Fruit fly (Drosophila melanogaster) whole organism, embryonic: Measurements from ENCODE around the gene CtsF.

Source experiments
- B-H1 ChIP-seq: fragments of 200-800 bp; sonication (Bioruptor generic); IDR thresholded peaks from 3 replicates; pipeline ENCODE4 v1.3.6; 2022; ENCODE audit warnings: missing biosample characterization, missing genetic modification characterization
- CG1024 ChIP-seq: fragments of 200-800 bp; sonication (Bioruptor generic); IDR thresholded peaks from 2 replicates; pipeline ENCODE4 v1.3.6; 2022; ENCODE audit warnings: missing biosample characterization, missing genetic modification characterization
- CG10431 ChIP-seq: fragments of 200-800 bp; sonication (Bioruptor generic); optimal IDR thresholded peaks from 3 replicates; lab custom pipeline; 2018; ENCODE audit warnings: missing biosample characterization, mild to moderate bottlenecking, missing genetic modification characterization
- CG10462 ChIP-seq: fragments of 200-800 bp; sonication (Bioruptor generic); optimal IDR thresholded peaks from 2 replicates; lab custom pipeline; 2016; ENCODE audit warnings: missing biosample characterization, missing genetic modification characterization
- CG12155 ChIP-seq: fragments of 200-800 bp; sonication (Bioruptor generic); optimal IDR thresholded peaks from 3 replicates; lab custom pipeline; 2016; ENCODE audit warnings: missing biosample characterization, missing genetic modification characterization
- CG12219 ChIP-seq: fragments of 200-800 bp; sonication (Bioruptor generic); optimal IDR thresholded peaks from 3 replicates; lab custom pipeline; 2018; ENCODE audit warnings: missing biosample characterization, mild to moderate bottlenecking, missing genetic modification characterization
- CG13123 ChIP-seq: fragments of 200-800 bp; sonication (Bioruptor generic); optimal IDR thresholded peaks from 2 replicates; lab custom pipeline; 2016; ENCODE audit warnings: missing biosample characterization, missing genetic modification characterization
- CG14965 ChIP-seq: fragments of 200-800 bp; sonication (Bioruptor generic); optimal IDR thresholded peaks from 2 replicates; lab custom pipeline; 2016; ENCODE audit warnings: missing biosample characterization, missing genetic modification characterization, borderline replicate concordance
- CG17912 ChIP-seq: fragments of 200-800 bp; sonication (Bioruptor generic); optimal IDR thresholded peaks from 2 replicates; lab custom pipeline; 2018; ENCODE audit warnings: missing biosample characterization, mild to moderate bottlenecking, missing genetic modification characterization
- CG2116 ChIP-seq: fragments of 200-800 bp; sonication (Bioruptor generic); optimal IDR thresholded peaks from 3 replicates; lab custom pipeline; 2018; ENCODE audit warnings: missing biosample characterization, mild to moderate bottlenecking, missing genetic modification characterization
- CG2875 ChIP-seq: fragments of 200-800 bp; sonication (Bioruptor generic); optimal IDR thresholded peaks from 2 replicates; lab custom pipeline; 2017; ENCODE audit warnings: missing biosample characterization, mild to moderate bottlenecking, missing genetic modification characterization, missing genetic modification reagents
- CG31365 ChIP-seq: fragments of 200-800 bp; sonication (Bioruptor generic); optimal IDR thresholded peaks from 2 replicates; lab custom pipeline; 2018; ENCODE audit warnings: missing biosample characterization, mild to moderate bottlenecking, missing genetic modification characterization
- CG32767 ChIP-seq: fragments of 200-800 bp; sonication (Bioruptor generic); IDR thresholded peaks from 2 replicates; pipeline ENCODE4 v1.3.6; 2022; ENCODE audit warnings: missing biosample characterization, missing genetic modification characterization
- CG5953 ChIP-seq: fragments of 200-800 bp; sonication (Bioruptor generic); IDR thresholded peaks from 2 replicates; pipeline ENCODE4 v1.3.6; 2022; ENCODE audit warnings: missing biosample characterization, missing genetic modification characterization
- CG7839 ChIP-seq: fragments of 200-800 bp; sonication (Bioruptor generic); optimal IDR thresholded peaks from 3 replicates; lab custom pipeline; 2018; ENCODE audit warnings: missing biosample characterization, mild to moderate bottlenecking, missing genetic modification characterization, moderate library complexity
- CG7928 ChIP-seq: fragments of 200-800 bp; sonication (Bioruptor generic); optimal IDR thresholded peaks from 2 replicates; lab custom pipeline; 2017; ENCODE audit warnings: missing biosample characterization, mild to moderate bottlenecking, missing genetic modification characterization
- CG8944 ChIP-seq: fragments of 200-800 bp; sonication (Bioruptor generic); optimal IDR thresholded peaks from 3 replicates; lab custom pipeline; 2016; ENCODE audit warnings: missing biosample characterization, missing genetic modification characterization
- CG9215 ChIP-seq: fragments of 200-800 bp; sonication (Bioruptor generic); IDR thresholded peaks from 2 replicates; pipeline ENCODE4 v1.3.6; 2022; ENCODE audit warnings: missing biosample characterization, missing genetic modification characterization
- CG9817 ChIP-seq: fragments of 200-800 bp; sonication (Bioruptor generic); optimal IDR thresholded peaks from 2 replicates; lab custom pipeline; 2018; ENCODE audit warnings: missing biosample characterization, mild to moderate bottlenecking, missing genetic modification characterization, moderate library complexity
- CG9876 ChIP-seq: fragments of 200-800 bp; sonication (Bioruptor generic); optimal IDR thresholded peaks from 2 replicates; lab custom pipeline; 2016; ENCODE audit warnings: missing biosample characterization, missing genetic modification characterization
- CrebB ChIP-seq: fragments of 200-800 bp; sonication (Bioruptor generic); optimal IDR thresholded peaks from 3 replicates; lab custom pipeline; 2018; ENCODE audit warnings: missing biosample characterization, mild to moderate bottlenecking, missing genetic modification characterization
- Dip3 ChIP-seq: fragments of 200-800 bp; sonication (Bioruptor generic); optimal IDR thresholded peaks from 3 replicates; lab custom pipeline; 2016; ENCODE audit warnings: missing biosample characterization, missing genetic modification characterization
- Fer1 ChIP-seq: fragments of 200-800 bp; sonication (Bioruptor generic); optimal IDR thresholded peaks from 2 replicates; lab custom pipeline; 2017; ENCODE audit warnings: missing biosample characterization, mild to moderate bottlenecking, missing genetic modification characterization
- Jarid2 ChIP-seq: fragments of 200-800 bp; sonication (Bioruptor generic); optimal IDR thresholded peaks from 3 replicates; lab custom pipeline; 2017; ENCODE audit warnings: mild to moderate bottlenecking, missing biosample characterization, missing genetic modification reagents, missing genetic modification characterization
- Lpt ChIP-seq: fragments of >200 bp; optimal IDR thresholded peaks from 2 replicates; lab custom pipeline; 2018; ENCODE audit warnings: missing biosample characterization, missing genetic modification characterization
- Oaz ChIP-seq: fragments of 200-800 bp; sonication (Bioruptor generic); IDR thresholded peaks from 2 replicates; pipeline ENCODE4 v1.3.6; 2022; ENCODE audit warnings: missing biosample characterization, missing genetic modification characterization
- Sin3A ChIP-seq: fragments of >200 bp; optimal IDR thresholded peaks from 2 replicates; lab custom pipeline; 2018
- Spps ChIP-seq: fragments of 200-800 bp; sonication (Bioruptor generic); optimal IDR thresholded peaks from 2 replicates; lab custom pipeline; 2018; ENCODE audit warnings: missing biosample characterization, mild to moderate bottlenecking, missing genetic modification characterization
- Ssrp ChIP-seq: fragments of 200-800 bp; sonication (Bioruptor generic); optimal IDR thresholded peaks from 2 replicates; lab custom pipeline; 2018; ENCODE audit warnings: missing biosample characterization, mild to moderate bottlenecking, missing genetic modification characterization, moderate library complexity
- Tbp ChIP-seq: fragments of >200 bp; optimal IDR thresholded peaks from 2 replicates; lab custom pipeline; 2018; ENCODE audit warnings: missing biosample characterization, missing genetic modification characterization
- ac ChIP-seq: fragments of 200-800 bp; sonication (Bioruptor generic); optimal IDR thresholded peaks from 3 replicates; lab custom pipeline; 2017; ENCODE audit warnings: missing biosample characterization, mild to moderate bottlenecking, missing genetic modification characterization
- az2 ChIP-seq: fragments of 200-800 bp; sonication (Bioruptor generic); optimal IDR thresholded peaks from 3 replicates; lab custom pipeline; 2016; ENCODE audit warnings: missing biosample characterization, missing genetic modification characterization
- bbx ChIP-seq: fragments of 200-800 bp; sonication (Bioruptor generic); IDR thresholded peaks from 2 replicates; pipeline ENCODE4 v1.3.6; 2022; ENCODE audit warnings: missing biosample characterization, missing genetic modification characterization; ENCODE audit not compliant: partially characterized antibody
- br ChIP-seq: fragments of >200 bp; optimal IDR thresholded peaks from 2 replicates; lab custom pipeline; 2017
- cad ChIP-seq: fragments of >200 bp; optimal IDR thresholded peaks from 2 replicates; lab custom pipeline; 2017; ENCODE audit warnings: missing biosample characterization, missing genetic modification characterization
- chinmo ChIP-seq: fragments of 200-800 bp; sonication (Bioruptor generic); IDR thresholded peaks from 4 replicates; pipeline ENCODE4 v1.3.6; 2022; ENCODE audit warnings: missing biosample characterization, missing genetic modification characterization; ENCODE audit not compliant: partially characterized antibody
- danr ChIP-seq: fragments of 200-800 bp; sonication (Bioruptor generic); IDR thresholded peaks from 2 replicates; pipeline ENCODE4 v1.3.6; 2022; ENCODE audit warnings: missing biosample characterization, missing genetic modification characterization
- disco-r ChIP-seq: fragments of 200-800 bp; sonication (Bioruptor generic); optimal IDR thresholded peaks from 2 replicates; lab custom pipeline; 2016; ENCODE audit warnings: missing biosample characterization, missing genetic modification characterization
- exex ChIP-seq: fragments of 200-800 bp; sonication (Bioruptor generic); optimal IDR thresholded peaks from 4 replicates; lab custom pipeline; 2018; ENCODE audit warnings: missing biosample characterization, mild to moderate bottlenecking, missing genetic modification characterization, moderate library complexity
- fru ChIP-seq: fragments of >200 bp; optimal IDR thresholded peaks from 2 replicates; lab custom pipeline; 2017
- inv ChIP-seq: fragments of 200-800 bp; sonication (Bioruptor generic); IDR thresholded peaks from 2 replicates; pipeline ENCODE4 v1.3.6; 2022; ENCODE audit warnings: missing biosample characterization, missing genetic modification characterization; ENCODE audit not compliant: partially characterized antibody
- kah ChIP-seq: fragments of 200-800 bp; sonication (Bioruptor generic); optimal IDR thresholded peaks from 2 replicates; lab custom pipeline; 2018; ENCODE audit warnings: missing biosample characterization, mild to moderate bottlenecking, missing genetic modification characterization
- klu ChIP-seq: fragments of 200-800 bp; sonication (Bioruptor generic); IDR thresholded peaks from 2 replicates; pipeline ENCODE4 v1.3.6; 2022; ENCODE audit warnings: missing biosample characterization, missing genetic modification characterization
- lmd ChIP-seq: fragments of 200-800 bp; sonication (Bioruptor generic); IDR thresholded peaks from 2 replicates; pipeline ENCODE4 v1.3.6; 2022; ENCODE audit warnings: missing biosample characterization, missing genetic modification characterization
- oc ChIP-seq: fragments of 200-800 bp; sonication (Bioruptor generic); optimal IDR thresholded peaks from 2 replicates; lab custom pipeline; 2018; ENCODE audit warnings: missing biosample characterization, mild to moderate bottlenecking, missing genetic modification characterization, moderate library complexity
- rib ChIP-seq: fragments of 200-800 bp; sonication (Bioruptor generic); IDR thresholded peaks from 2 replicates; pipeline ENCODE4 v1.3.6; 2022; ENCODE audit warnings: missing biosample characterization, missing genetic modification characterization
- sc ChIP-seq, 3 experiments: fragments of >200 bp in 2 of 3; fragments of 200-800 bp in 1 of 3; sonication (Bioruptor generic) in 1 of 3; optimal IDR thresholded peaks; 2 replicates in 2 of 3; 3 replicates in 1 of 3; lab custom pipeline; 2017; ENCODE audit warnings: mild to moderate bottlenecking in 1 of 3, missing biosample characterization in 1 of 3, missing genetic modification characterization in 1 of 3, missing genetic modification reagents in 1 of 3
- schlank ChIP-seq: fragments of 200-800 bp; sonication (Bioruptor generic); optimal IDR thresholded peaks from 2 replicates; lab custom pipeline; 2018; ENCODE audit warnings: missing biosample characterization, mild to moderate bottlenecking, missing genetic modification characterization
- slp2 ChIP-seq: fragments of 200-800 bp; sonication (Bioruptor generic); optimal IDR thresholded peaks from 2 replicates; lab custom pipeline; 2016; ENCODE audit warnings: missing biosample characterization, missing genetic modification characterization
- twi ChIP-seq: fragments of 200-800 bp; optimal IDR thresholded peaks from 2 replicates; lab custom pipeline; 2019; ENCODE audit warnings: missing biosample characterization, mild to moderate bottlenecking, missing genetic modification characterization, moderate library complexity

The CtsF gene

DNA sequence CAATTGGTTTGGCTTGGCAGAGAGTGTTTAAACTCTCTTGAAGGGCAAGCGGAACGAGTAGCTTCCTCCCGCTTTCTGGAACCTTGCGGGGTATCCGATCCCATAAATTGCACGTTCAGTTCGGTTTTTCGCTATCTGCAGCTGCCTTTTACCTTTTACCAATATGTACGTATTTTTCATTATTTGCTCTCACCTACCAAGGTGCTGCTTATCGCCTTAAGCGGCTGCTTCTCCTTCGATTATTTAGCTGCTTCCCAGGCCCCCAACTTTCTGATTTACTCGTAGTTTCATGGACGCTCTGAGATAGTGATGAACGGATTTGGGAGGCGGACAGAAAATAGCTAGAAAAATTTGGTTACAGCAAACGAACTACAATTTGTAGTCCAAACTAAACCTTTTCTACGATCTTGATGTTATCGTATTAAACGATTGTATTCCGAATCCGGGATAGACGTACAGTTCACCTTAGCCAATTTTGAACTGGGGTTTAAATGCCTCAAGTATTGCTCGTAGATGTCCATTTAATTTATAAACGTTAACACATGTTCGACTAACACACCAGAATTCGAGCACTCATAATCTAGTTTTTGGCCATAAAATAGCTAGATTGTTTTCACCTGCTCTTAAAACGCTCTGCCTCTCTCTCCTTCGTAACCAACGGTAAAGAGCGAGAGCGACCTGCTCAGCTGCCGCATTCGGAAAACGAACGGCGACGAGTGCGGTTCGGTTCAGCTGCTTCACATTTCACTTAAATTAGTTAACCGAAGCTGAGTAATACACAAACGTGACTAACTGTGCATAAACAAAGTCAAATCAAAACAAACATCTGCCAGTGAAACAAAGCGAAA is 12.9 kb upstream of the CtsF start (continued):
- peak; percentile 45 for TF ChIP-seq CG9876 (GFP tag; lab: Kevin White, UChicago)
- TF ChIP-seq CG12219 (GFP tag; lab: Kevin White, UChicago) = peak; percentile 42
- no peak for TF ChIP-seq ac
- peak; percentile 79 for TF ChIP-seq Jarid2 (GFP tag; lab: Kevin White, UChicago)
- TF ChIP-seq rib (GFP tag; lab: Robert Waterston, UW) = no peak
- no peak for TF ChIP-seq CG8944
- TF ChIP-seq bbx (GFP tag; lab: Robert Waterston, UW) = peak; percentile 61; the same call in 1 of the 2 replicates
- no peak for TF ChIP-seq Spps (tag; lab: Kevin White, UChicago)
- no peak for TF ChIP-seq az2
- no peak for TF ChIP-seq klu
- no peak for TF ChIP-seq Tbp (GFP tag; lab: Kevin White, UChicago)
- no peak for TF ChIP-seq schlank (tag; lab: Kevin White, UChicago)
- TF ChIP-seq CG32767 (GFP tag; lab: Robert Waterston, UW) = no peak
- TF ChIP-seq cad (GFP tag; lab: Kevin White, UChicago) = no peak
- peak; percentile 52 for TF ChIP-seq CG7839 (tag; lab: Kevin White, UChicago)
- TF ChIP-seq danr (GFP tag; lab: Robert Waterston, UW) = no peak
- no peak for TF ChIP-seq Oaz
- TF ChIP-seq Dip3 (GFP tag; lab: Kevin White, UChicago) = no peak
- no peak for TF ChIP-seq CG10462 (GFP tag; lab: Kevin White, UChicago)
- TF ChIP-seq slp2 (GFP tag; lab: Kevin White, UChicago) = peak; percentile 24
- no peak for TF ChIP-seq CG10431
- no peak for TF ChIP-seq CG17912
- TF ChIP-seq kah (GFP tag; lab: Kevin White, UChicago) = no peak
- no peak for TF ChIP-seq fru (lab: Kevin White, UChicago)
- TF ChIP-seq exex (tag; lab: Kevin White, UChicago) = peak; percentile 5
- TF ChIP-seq lmd (GFP tag; lab: Robert Waterston, UW) = no peak; the same call in 1 of the 2 replicates
- TF ChIP-seq CG2875 = no peak
- peak; percentile 32 for TF ChIP-seq CG2116
- TF ChIP-seq oc (tag; lab: Kevin White, UChicago) = no peak
- TF ChIP-seq CG9817 = peak; percentile 6
- peak; percentile 49 for TF ChIP-seq CG12155 (GFP tag; lab: Kevin White, UChicago)
- no peak for TF ChIP-seq CG14965
- no peak for TF ChIP-seq Ssrp (tag; lab: Kevin White, UChicago)
- TF ChIP-seq twi = peak; percentile 50
- TF ChIP-seq Sin3A (lab: Kevin White, UChicago) = no peak
- TF ChIP-seq CG7928 (GFP tag; lab: Kevin White, UChicago) = no peak
- no peak for TF ChIP-seq CrebB
- peak; percentile 58 for TF ChIP-seq Fer1 (GFP tag; lab: Kevin White, UChicago)
- TF ChIP-seq B-H1 (GFP tag; lab: Robert Waterston, UW) = no peak
- TF ChIP-seq CG13123 (GFP tag; lab: Kevin White, UChicago) = no peak
- peak; percentile 91; the same call in 2 of the 4 replicates for TF ChIP-seq chinmo (GFP tag; lab: Robert Waterston, UW)
- TF ChIP-seq inv = no peak
- no peak for TF ChIP-seq CG5953 (GFP tag; lab: Robert Waterston, UW)
- TF ChIP-seq br (lab: Kevin White, UChicago) = no peak
- TF ChIP-seq Lpt (GFP tag; lab: Kevin White, UChicago) = no peak
- TF ChIP-seq sc (optimal IDR thresholded peaks at IDR 0.05; lab: Kevin White, UChicago) = no peak
- TF ChIP-seq sc (GFP tag; optimal IDR thresholded peaks at IDR 0.05; lab: Kevin White, UChicago) = peak; percentile 1
- no peak for TF ChIP-seq CG1024 (GFP tag; lab: Robert Waterston, UW)
- no peak for TF ChIP-seq CG31365
- TF ChIP-seq disco-r (GFP tag; lab: Kevin White, UChicago) = peak; percentile 14
- TF ChIP-seq CG9215 (GFP tag; lab: Robert Waterston, UW) = no peak
